Fruit fly (Drosophila melanogaster) whole organism, embryonic: ENCODE data around the gene PAPLA1.

Experiments used
- Atf-2 ChIP-seq: fragments of 200-800 bp; sonication (Bioruptor generic); optimal IDR thresholded peaks from 2 replicates; lab custom pipeline; 2016; ENCODE audit warnings: missing biosample characterization, missing genetic modification characterization
- BEAF-32 ChIP-seq: fragments of 200-800 bp; sonication (Bioruptor generic); optimal IDR thresholded peaks from 3 replicates; lab custom pipeline; 2017; ENCODE audit warnings: missing biosample characterization, missing genetic modification characterization, mild to moderate bottlenecking, moderate library complexity, missing genetic modification reagents
- Bgb ChIP-seq: fragments of 200-800 bp; sonication (Bioruptor generic); IDR thresholded peaks from 2 replicates; pipeline ENCODE4 v1.3.6; 2022; ENCODE audit warnings: missing biosample characterization, missing genetic modification characterization; ENCODE audit not compliant: partially characterized antibody
- CG12236 ChIP-seq: fragments of 200-800 bp; sonication (Bioruptor generic); optimal IDR thresholded peaks from 2 replicates; lab custom pipeline; 2016; ENCODE audit warnings: missing biosample characterization, missing genetic modification characterization
- CG12659 ChIP-seq: fragments of 200-800 bp; sonication (Bioruptor generic); optimal IDR thresholded peaks from 3 replicates; lab custom pipeline; 2017; ENCODE audit warnings: mild to moderate bottlenecking, missing biosample characterization, missing genetic modification reagents, missing genetic modification characterization
- CG14014 ChIP-seq: fragments of 200-800 bp; sonication (Bioruptor generic); IDR thresholded peaks from 2 replicates; pipeline ENCODE4 v1.3.6; 2022; ENCODE audit warnings: missing biosample characterization, missing genetic modification characterization
- CG14667 ChIP-seq: fragments of 200-800 bp; sonication (Bioruptor generic); IDR thresholded peaks from 2 replicates; pipeline ENCODE4 v1.3.6; 2022; ENCODE audit warnings: missing biosample characterization, missing genetic modification characterization
- CG16813 ChIP-seq: fragments of 200-800 bp; sonication (Bioruptor generic); IDR thresholded peaks from 3 replicates; pipeline ENCODE4 v1.3.6; 2022; ENCODE audit warnings: missing biosample characterization, missing genetic modification characterization; ENCODE audit not compliant: partially characterized antibody
- CG16815 ChIP-seq: fragments of 200-800 bp; sonication (Bioruptor generic); optimal IDR thresholded peaks from 3 replicates; lab custom pipeline; 2017; ENCODE audit warnings: missing biosample characterization, mild to moderate bottlenecking, missing genetic modification characterization
- CG17361 ChIP-seq: fragments of 200-800 bp; sonication (Bioruptor generic); IDR thresholded peaks from 3 replicates; pipeline ENCODE4 v1.3.6; 2022; ENCODE audit warnings: missing biosample characterization, missing genetic modification characterization
- CG31441 ChIP-seq: fragments of 200-800 bp; sonication (Bioruptor generic); IDR thresholded peaks from 2 replicates; pipeline ENCODE4 v1.3.6; 2022; ENCODE audit warnings: missing biosample characterization, missing genetic modification characterization
- CG33213 ChIP-seq: fragments of 200-800 bp; sonication (Bioruptor generic); optimal IDR thresholded peaks from 3 replicates; lab custom pipeline; 2016; ENCODE audit warnings: missing biosample characterization, missing genetic modification characterization
- CG34224 ChIP-seq: fragments of 200-800 bp; sonication (Bioruptor generic); IDR thresholded peaks from 3 replicates; pipeline ENCODE4 v1.3.6; 2022; ENCODE audit warnings: missing biosample characterization, missing genetic modification characterization; ENCODE audit not compliant: partially characterized antibody
- CG34376 ChIP-seq: fragments of 200-800 bp; sonication (Bioruptor generic); optimal IDR thresholded peaks from 2 replicates; lab custom pipeline; 2018; ENCODE audit warnings: missing biosample characterization, mild to moderate bottlenecking, missing genetic modification characterization
- CG34422 ChIP-seq: fragments of 200-800 bp; sonication (Bioruptor generic); IDR thresholded peaks from 3 replicates; pipeline ENCODE4 v1.3.6; 2022; ENCODE audit warnings: missing biosample characterization, missing genetic modification characterization
- CG4617 ChIP-seq: fragments of 200-800 bp; sonication (Bioruptor generic); optimal IDR thresholded peaks from 3 replicates; lab custom pipeline; 2016; ENCODE audit warnings: missing biosample characterization, missing genetic modification characterization, borderline replicate concordance
- CG6791 ChIP-seq: fragments of 200-800 bp; sonication (Bioruptor generic); IDR thresholded peaks from 3 replicates; pipeline ENCODE4 v1.3.6; 2022; ENCODE audit warnings: missing biosample characterization, missing genetic modification characterization; ENCODE audit not compliant: partially characterized antibody
- CG7357 ChIP-seq: fragments of 200-800 bp; sonication (Bioruptor generic); IDR thresholded peaks from 3 replicates; pipeline ENCODE4 v1.3.6; 2022; ENCODE audit warnings: missing biosample characterization, missing genetic modification characterization
- CG8924 ChIP-seq: fragments of 200-800 bp; optimal IDR thresholded peaks from 3 replicates; lab custom pipeline; 2019; ENCODE audit warnings: missing biosample characterization, mild to moderate bottlenecking, missing genetic modification characterization, moderate library complexity
- CTCF ChIP-seq: fragments of 200-800 bp; sonication (Bioruptor generic); optimal IDR thresholded peaks from 2 replicates; lab custom pipeline; 2017; ENCODE audit warnings: missing biosample characterization, mild to moderate bottlenecking, missing genetic modification characterization, moderate library complexity
- Dad ChIP-seq: fragments of 200-800 bp; sonication (Bioruptor generic); optimal IDR thresholded peaks from 3 replicates; lab custom pipeline; 2016; ENCODE audit warnings: missing biosample characterization, missing genetic modification characterization
- Doc3 ChIP-seq: fragments of 200-800 bp; sonication (Bioruptor generic); IDR thresholded peaks from 3 replicates; pipeline ENCODE4 v1.3.6; 2022; ENCODE audit warnings: missing biosample characterization, missing genetic modification characterization; ENCODE audit not compliant: partially characterized antibody
- MBD-R2 ChIP-seq: fragments of 200-800 bp; sonication (Bioruptor generic); IDR thresholded peaks from 2 replicates; pipeline ENCODE4 v1.3.6; 2022; ENCODE audit warnings: missing biosample characterization, missing genetic modification characterization
- Rx ChIP-seq: fragments of 200-800 bp; sonication (Bioruptor generic); IDR thresholded peaks from 2 replicates; pipeline ENCODE4 v1.3.6; 2022; ENCODE audit warnings: missing biosample characterization, missing genetic modification characterization
- YL-1 ChIP-seq: fragments of 200-800 bp; sonication (Bioruptor generic); optimal IDR thresholded peaks from 3 replicates; lab custom pipeline; 2017; ENCODE audit warnings: missing biosample characterization, mild to moderate bottlenecking, missing genetic modification characterization
- bsh ChIP-seq, 2 experiments: fragments of 200-800 bp; sonication (Bioruptor generic); optimal IDR thresholded peaks; 2 replicates each; lab custom pipeline; 2017 to 2018; ENCODE audit warnings: mild to moderate bottlenecking in 2 of 2, missing biosample characterization in 2 of 2, missing genetic modification characterization in 2 of 2, moderate library complexity in 1 of 2
- chinmo ChIP-seq: fragments of 200-800 bp; sonication (Bioruptor generic); IDR thresholded peaks from 4 replicates; pipeline ENCODE4 v1.3.6; 2022; ENCODE audit warnings: missing biosample characterization, missing genetic modification characterization; ENCODE audit not compliant: partially characterized antibody
- ci ChIP-seq: fragments of 200-800 bp; sonication (Bioruptor generic); IDR thresholded peaks from 3 replicates; pipeline ENCODE4 v1.3.6; 2022; ENCODE audit warnings: missing biosample characterization, missing genetic modification characterization
- corto ChIP-seq: fragments of 200-800 bp; sonication (Bioruptor generic); optimal IDR thresholded peaks from 2 replicates; lab custom pipeline; 2016; ENCODE audit warnings: missing biosample characterization, mild to moderate bottlenecking, missing genetic modification characterization, moderate library complexity
- crp ChIP-seq, 2 experiments: fragments of 200-800 bp; sonication (Bioruptor generic); optimal IDR thresholded peaks; 2 replicates in 1 of 2; 3 replicates in 1 of 2; lab custom pipeline; 2017; ENCODE audit warnings: missing biosample characterization in 2 of 2, missing genetic modification characterization in 2 of 2, mild to moderate bottlenecking in 1 of 2, moderate library complexity in 1 of 2
- dysf ChIP-seq: fragments of 200-800 bp; sonication (Bioruptor generic); IDR thresholded peaks from 3 replicates; pipeline ENCODE4 v1.3.6; 2022; ENCODE audit warnings: missing biosample characterization, missing genetic modification characterization
- gfzf ChIP-seq: fragments of 200-800 bp; sonication (Bioruptor generic); optimal IDR thresholded peaks from 2 replicates; lab custom pipeline; 2016; ENCODE audit warnings: missing biosample characterization, mild to moderate bottlenecking, missing genetic modification characterization, moderate library complexity
- grn ChIP-seq: fragments of 200-800 bp; sonication (Bioruptor generic); optimal IDR thresholded peaks from 3 replicates; lab custom pipeline; 2017; ENCODE audit warnings: missing biosample characterization, missing genetic modification characterization
- hth ChIP-seq: fragments of >200 bp; optimal IDR thresholded peaks from 2 replicates; lab custom pipeline; 2017; ENCODE audit warnings: inconsistent platforms
- lab ChIP-seq: fragments of 200-800 bp; sonication (Bioruptor generic); optimal IDR thresholded peaks from 3 replicates; lab custom pipeline; 2017; ENCODE audit warnings: missing biosample characterization, missing genetic modification characterization, mild to moderate bottlenecking, moderate library complexity, missing genetic modification reagents
- lilli ChIP-seq: fragments of 200-800 bp; sonication (Bioruptor generic); optimal IDR thresholded peaks from 3 replicates; lab custom pipeline; 2016; ENCODE audit warnings: missing biosample characterization, missing genetic modification characterization
- mirr ChIP-seq: fragments of 200-800 bp; sonication (Bioruptor generic); optimal IDR thresholded peaks from 3 replicates; lab custom pipeline; 2018; ENCODE audit warnings: missing biosample characterization, mild to moderate bottlenecking, missing genetic modification characterization
- sens ChIP-seq: fragments of 200-800 bp; sonication (Bioruptor generic); peaks from one replicate; lab custom pipeline; 2016; ENCODE audit warnings: missing biosample characterization, missing genetic modification characterization
- sim ChIP-seq: fragments of 200-800 bp; sonication (Bioruptor generic); IDR thresholded peaks from 2 replicates; pipeline ENCODE4 v1.3.6; 2022; ENCODE audit warnings: missing biosample characterization, missing genetic modification characterization
- sna ChIP-seq: fragments of 200-800 bp; sonication (Bioruptor generic); IDR thresholded peaks from 2 replicates; pipeline ENCODE4 v1.3.6; 2022; ENCODE audit warnings: missing biosample characterization, missing genetic modification characterization; ENCODE audit not compliant: partially characterized antibody
- sr ChIP-seq: fragments of 200-800 bp; sonication (Bioruptor generic); IDR thresholded peaks from 3 replicates; pipeline ENCODE4 v1.3.6; 2022; ENCODE audit warnings: missing biosample characterization, missing genetic modification characterization
- stc ChIP-seq: fragments of 200-800 bp; sonication (Bioruptor generic); IDR thresholded peaks from 2 replicates; pipeline ENCODE4 v1.3.6; 2022; ENCODE audit warnings: missing biosample characterization, missing genetic modification characterization
- tll ChIP-seq, 2 experiments: fragments of 200-800 bp in 1 of 2; fragments of >200 bp in 1 of 2; sonication (Bioruptor generic) in 1 of 2; optimal IDR thresholded peaks; 2 replicates each; lab custom pipeline; 2017 to 2019; ENCODE audit warnings: missing biosample characterization in 2 of 2, missing genetic modification characterization in 2 of 2, mild to moderate bottlenecking in 1 of 2, moderate library complexity in 1 of 2
- tx ChIP-seq: fragments of 200-800 bp; sonication (Bioruptor generic); optimal IDR thresholded peaks from 2 replicates; lab custom pipeline; 2016; ENCODE audit warnings: missing biosample characterization, missing genetic modification characterization
- unc-4 ChIP-seq: fragments of 200-800 bp; sonication (Bioruptor generic); IDR thresholded peaks from 2 replicates; pipeline ENCODE4 v1.3.6; 2022; ENCODE audit warnings: missing biosample characterization, missing genetic modification characterization; ENCODE audit not compliant: partially characterized antibody

PAPLA1 gene

dm6 chr2L:8129996-8130641 lies 29.3 kb downstream of the PAPLA1 start (continued):
- no peak for TF ChIP-seq hth (lab: Kevin White, UChicago)
- no peak for TF ChIP-seq CG12236
- TF ChIP-seq chinmo = no peak
- TF ChIP-seq bsh (GFP tag; optimal IDR thresholded peaks at IDR 0.05; lab: Kevin White, UChicago) = no peak
- no peak for TF ChIP-seq sim (GFP tag; lab: Robert Waterston, UW)
- no peak for TF ChIP-seq Atf-2 (GFP tag; lab: Kevin White, UChicago)
- no peak for TF ChIP-seq CG7357
- no peak for TF ChIP-seq CG17361
- peak; percentile 81 for TF ChIP-seq CG34376

dm6 chr2L:8128911-8129310 lies 30.5 kb downstream of the PAPLA1 start:
- peak; percentile 4 for TF ChIP-seq sens (GFP tag; lab: Kevin White, UChicago)
- TF ChIP-seq Doc3 (GFP tag; lab: Robert Waterston, UW) = no peak

dm6 chr2L:8126849-8127602 lies 32.4 kb downstream of the PAPLA1 start, which contains the start of the genes CG12375 and CG8668:
Gene CG12375 (minus strand): TSS chr2L:8126890.
Gene CG8668 (plus strand): TSS chr2L:8127001.
- peak; percentile 32 for TF ChIP-seq mirr (GFP tag; lab: Kevin White, UChicago)
- TF ChIP-seq gfzf (GFP tag; lab: Kevin White, UChicago) = peak; percentile 29
- TF ChIP-seq Rx = no peak
- TF ChIP-seq CG34422 (GFP tag; lab: Robert Waterston, UW) = peak; percentile 24; the same call in 1 of the 3 replicates
- peak; percentile 62 for TF ChIP-seq CG12659 (GFP tag; lab: Kevin White, UChicago)
- peak; percentile 85 for TF ChIP-seq CG34224 (GFP tag; lab: Robert Waterston, UW)
- TF ChIP-seq CG16813 (GFP tag; lab: Robert Waterston, UW) = peak; percentile 71
- peak in 1 of 2 experiments; percentile 80 for TF ChIP-seq crp (GFP tag; optimal IDR thresholded peaks at IDR 0.05; lab: Kevin White, UChicago)
- TF ChIP-seq corto (GFP tag; lab: Kevin White, UChicago) = peak; percentile 48
- TF ChIP-seq CTCF (GFP tag; lab: Kevin White, UChicago) = peak; percentile 22
- peak; percentile 42 for TF ChIP-seq lilli (GFP tag; lab: Kevin White, UChicago)
- TF ChIP-seq ci (GFP tag; lab: Robert Waterston, UW) = peak; percentile 58; the same call in 2 of the 3 replicates
- 0 out of 2 replicates have a peak, but pooled peaks have one; percentile 6 for TF ChIP-seq CG14014
- peak; percentile 83 for TF ChIP-seq CG6791 (GFP tag; lab: Robert Waterston, UW)
- TF ChIP-seq YL-1 (GFP tag; lab: Kevin White, UChicago) = peak; percentile 46
- peak; percentile 71 for TF ChIP-seq MBD-R2 (GFP tag; lab: Robert Waterston, UW)
- peak; percentile 84 for TF ChIP-seq unc-4
- 0 out of 3 replicates have a peak, but pooled peaks have one; percentile 23 for TF ChIP-seq sr (GFP tag; lab: Robert Waterston, UW)
- TF ChIP-seq grn (GFP tag; lab: Kevin White, UChicago) = peak; percentile 87
- no peak for TF ChIP-seq stc (GFP tag; lab: Robert Waterston, UW)
- peak; percentile 75 for TF ChIP-seq Doc3 (GFP tag; lab: Robert Waterston, UW)
- TF ChIP-seq lab (GFP tag; lab: Kevin White, UChicago) = peak; percentile 22
- TF ChIP-seq CG8924 (tag; lab: Kevin White, UChicago) = peak; percentile 45
- no peak for TF ChIP-seq tx (GFP tag; lab: Kevin White, UChicago)
- TF ChIP-seq sna (GFP tag; lab: Robert Waterston, UW) = peak; percentile 74; the same call in 1 of the 2 replicates
- TF ChIP-seq CG33213 (GFP tag; lab: Kevin White, UChicago) = peak; percentile 9
- TF ChIP-seq CG31441 (GFP tag; lab: Robert Waterston, UW) = no peak
- no peak for TF ChIP-seq CG16815 (GFP tag; lab: Kevin White, UChicago)
- TF ChIP-seq Bgb (GFP tag; lab: Robert Waterston, UW) = peak; percentile 87
- no peak for TF ChIP-seq Dad (GFP tag; lab: Kevin White, UChicago)
- TF ChIP-seq CG4617 (GFP tag; lab: Kevin White, UChicago) = peak; percentile 77
- TF ChIP-seq tll (GFP tag; optimal IDR thresholded peaks at IDR 0.05; lab: Kevin White, UChicago) = no peak
- peak; percentile 80 for TF ChIP-seq BEAF-32 (GFP tag; lab: Kevin White, UChicago)
- no peak for TF ChIP-seq dysf (GFP tag; lab: Robert Waterston, UW)
- no peak for TF ChIP-seq CG14667
